Fruit fly (Drosophila melanogaster) whole organism, prepupa: Measurements from ENCODE around the gene CG5274.

ENCODE experiments used
- CG10669 ChIP-seq: fragments of 200-800 bp; sonication (Bioruptor generic); optimal IDR thresholded peaks from 3 replicates; lab custom pipeline; 2018; ENCODE audit warnings: missing biosample characterization, mild to moderate bottlenecking, missing genetic modification characterization, moderate library complexity
- CG11762 ChIP-seq: fragments of 200-800 bp; sonication (Bioruptor generic); optimal IDR thresholded peaks from 3 replicates; lab custom pipeline; 2016; ENCODE audit warnings: missing biosample characterization, missing genetic modification characterization; ENCODE audit not compliant: insufficient read depth
- CG11902 ChIP-seq: fragments of 200-800 bp; sonication (Bioruptor generic); optimal IDR thresholded peaks from 3 replicates; lab custom pipeline; 2016; ENCODE audit warnings: missing biosample characterization, missing genetic modification characterization
- CG15336 ChIP-seq: fragments of 200-800 bp; sonication (Bioruptor generic); IDR thresholded peaks from 2 replicates; pipeline ENCODE4 v1.3.6; 2022; ENCODE audit warnings: missing biosample characterization, missing genetic modification characterization
- CG1621 ChIP-seq: fragments of 200-800 bp; sonication (Bioruptor generic); optimal IDR thresholded peaks from 3 replicates; lab custom pipeline; 2018; ENCODE audit warnings: missing biosample characterization, mild to moderate bottlenecking, missing genetic modification characterization
- CG16779 ChIP-seq: fragments of 200-800 bp; sonication (Bioruptor generic); optimal IDR thresholded peaks from 3 replicates; lab custom pipeline; 2017; ENCODE audit warnings: missing biosample characterization, mild to moderate bottlenecking, missing genetic modification characterization
- CG3032 ChIP-seq: fragments of 200-800 bp; optimal IDR thresholded peaks from 2 replicates; lab custom pipeline; 2019; ENCODE audit warnings: missing biosample characterization, mild to moderate bottlenecking, missing genetic modification characterization, moderate library complexity
- CG31627 ChIP-seq: fragments of 200-800 bp; sonication (Bioruptor generic); optimal IDR thresholded peaks from 3 replicates; lab custom pipeline; 2016; ENCODE audit warnings: missing biosample characterization, missing genetic modification characterization
- CG34406 ChIP-seq: fragments of 200-800 bp; sonication (Bioruptor generic); optimal IDR thresholded peaks from 3 replicates; lab custom pipeline; 2016; ENCODE audit warnings: missing biosample characterization, missing genetic modification characterization
- CG3919 ChIP-seq: fragments of 200-800 bp; sonication (Bioruptor generic); optimal IDR thresholded peaks from 3 replicates; lab custom pipeline; 2016; ENCODE audit warnings: missing biosample characterization, missing genetic modification characterization
- CG4318 ChIP-seq: fragments of 200-800 bp; sonication (Bioruptor generic); optimal IDR thresholded peaks from 3 replicates; lab custom pipeline; 2017; ENCODE audit warnings: missing biosample characterization, mild to moderate bottlenecking, missing genetic modification characterization
- CG6163 ChIP-seq: fragments of 200-800 bp; sonication (Bioruptor generic); IDR thresholded peaks from 3 replicates; pipeline ENCODE4 v1.3.6; 2022; ENCODE audit warnings: missing biosample characterization, missing genetic modification characterization
- CG6276 ChIP-seq: fragments of 200-800 bp; sonication (Bioruptor generic); optimal IDR thresholded peaks from 2 replicates; lab custom pipeline; 2017; ENCODE audit warnings: missing biosample characterization, mild to moderate bottlenecking, missing genetic modification characterization
- CG6854 ChIP-seq: fragments of 200-800 bp; sonication (Bioruptor generic); optimal IDR thresholded peaks from 2 replicates; lab custom pipeline; 2017; ENCODE audit warnings: missing biosample characterization, mild to moderate bottlenecking, missing genetic modification characterization
- CG8119 ChIP-seq: fragments of 200-800 bp; sonication (Bioruptor generic); IDR thresholded peaks from 3 replicates; pipeline ENCODE4 v1.3.6; 2022; ENCODE audit warnings: missing biosample characterization, missing genetic modification characterization
- CG8319 ChIP-seq: fragments of 200-800 bp; sonication (Bioruptor generic); optimal IDR thresholded peaks from 3 replicates; lab custom pipeline; 2016; ENCODE audit warnings: missing biosample characterization, missing genetic modification characterization
- CG8632 ChIP-seq: fragments of 200-800 bp; sonication (Bioruptor generic); optimal IDR thresholded peaks from 3 replicates; lab custom pipeline; 2016; ENCODE audit warnings: missing biosample characterization, missing genetic modification characterization
- Eip78C ChIP-seq: fragments of 200-800 bp; sonication (Bioruptor generic); peaks from one replicate; lab custom pipeline; 2016; ENCODE audit warnings: missing biosample characterization, missing genetic modification characterization
- Ets21C ChIP-seq: fragments of 200-800 bp; sonication (Bioruptor generic); optimal IDR thresholded peaks from 3 replicates; lab custom pipeline; 2016; ENCODE audit warnings: missing biosample characterization, missing genetic modification characterization
- Gug ChIP-seq: fragments of 200-800 bp; sonication (Bioruptor generic); IDR thresholded peaks from 2 replicates; pipeline ENCODE4 v1.3.6; 2022; ENCODE audit warnings: missing biosample characterization, missing genetic modification characterization
- Hr38 ChIP-seq: sonication (Bioruptor generic); optimal IDR thresholded peaks from 2 replicates; lab custom pipeline; 2016; ENCODE audit warnings: missing biosample characterization, missing genetic modification characterization
- Hr4 ChIP-seq: fragments of 200-800 bp; sonication (Bioruptor generic); optimal IDR thresholded peaks from 3 replicates; lab custom pipeline; 2016; ENCODE audit warnings: missing biosample characterization, missing genetic modification characterization
- Met ChIP-seq: fragments of 200-800 bp; sonication (Bioruptor generic); optimal IDR thresholded peaks from 3 replicates; lab custom pipeline; 2016; ENCODE audit warnings: missing biosample characterization, missing genetic modification characterization
- Smox ChIP-seq: fragments of 200-800 bp; sonication (Bioruptor generic); optimal IDR thresholded peaks from 3 replicates; lab custom pipeline; 2016; ENCODE audit warnings: missing biosample characterization, missing genetic modification characterization
- Sox14 ChIP-seq: fragments of 200-800 bp; sonication (Bioruptor generic); optimal IDR thresholded peaks from 3 replicates; lab custom pipeline; 2016; ENCODE audit warnings: missing biosample characterization, missing genetic modification characterization
- Sox15 ChIP-seq: fragments of 200-800 bp; sonication (Bioruptor generic); optimal IDR thresholded peaks from 3 replicates; lab custom pipeline; 2016; ENCODE audit warnings: missing biosample characterization, missing genetic modification characterization
- achi ChIP-seq: fragments of 200-800 bp; sonication (Bioruptor generic); optimal IDR thresholded peaks from 3 replicates; lab custom pipeline; 2016; ENCODE audit warnings: missing biosample characterization, missing genetic modification characterization
- acj6 ChIP-seq: fragments of 200-800 bp; sonication (Bioruptor generic); optimal IDR thresholded peaks from 3 replicates; lab custom pipeline; 2016; ENCODE audit warnings: missing biosample characterization, missing genetic modification characterization
- cyc ChIP-seq: fragments of 200-800 bp; sonication (Bioruptor generic); optimal IDR thresholded peaks from 3 replicates; lab custom pipeline; 2016; ENCODE audit warnings: missing biosample characterization, missing genetic modification characterization
- dac ChIP-seq: fragments of 200-800 bp; sonication (Bioruptor generic); optimal IDR thresholded peaks from 2 replicates; lab custom pipeline; 2017; ENCODE audit warnings: missing biosample characterization, mild to moderate bottlenecking, missing genetic modification characterization
- dsx ChIP-seq: fragments of 200-800 bp; optimal IDR thresholded peaks from 3 replicates; lab custom pipeline; 2019; ENCODE audit warnings: missing biosample characterization, mild to moderate bottlenecking, missing genetic modification characterization, moderate library complexity; ENCODE audit not compliant: poor library complexity, severe bottlenecking
- eg ChIP-seq: fragments of 200-800 bp; sonication (Bioruptor generic); IDR thresholded peaks from 3 replicates; pipeline ENCODE4 v1.3.6; 2022; ENCODE audit warnings: missing biosample characterization, missing genetic modification characterization
- esn ChIP-seq: fragments of 200-800 bp; sonication (Bioruptor generic); optimal IDR thresholded peaks from 2 replicates; lab custom pipeline; 2016; ENCODE audit warnings: missing biosample characterization, mild to moderate bottlenecking, missing genetic modification characterization, moderate library complexity
- fd59A ChIP-seq: fragments of 200-800 bp; sonication (Bioruptor generic); optimal IDR thresholded peaks from 2 replicates; lab custom pipeline; 2017; ENCODE audit warnings: missing biosample characterization, mild to moderate bottlenecking, missing genetic modification characterization, missing genetic modification reagents
- fd85E ChIP-seq: fragments of 200-800 bp; sonication (Bioruptor generic); optimal IDR thresholded peaks from 3 replicates; lab custom pipeline; 2016; ENCODE audit warnings: missing biosample characterization, missing genetic modification characterization
- fkh ChIP-seq: fragments of 200-800 bp; sonication (Bioruptor generic); optimal IDR thresholded peaks from 3 replicates; lab custom pipeline; 2017; ENCODE audit warnings: missing biosample characterization, mild to moderate bottlenecking, missing genetic modification characterization, moderate library complexity
- lz ChIP-seq: fragments of 200-800 bp; sonication (Bioruptor generic); optimal IDR thresholded peaks from 3 replicates; lab custom pipeline; 2016; ENCODE audit warnings: missing biosample characterization, missing genetic modification characterization
- net ChIP-seq: fragments of 200-800 bp; sonication (Bioruptor generic); optimal IDR thresholded peaks from 3 replicates; lab custom pipeline; 2016; ENCODE audit warnings: missing biosample characterization, missing genetic modification characterization
- pdm3 ChIP-seq: fragments of 200-800 bp; sonication (Bioruptor generic); optimal IDR thresholded peaks from 3 replicates; lab custom pipeline; 2016; ENCODE audit warnings: missing biosample characterization, missing genetic modification characterization
- salr ChIP-seq, 2 experiments: fragments of 200-800 bp; sonication (Bioruptor generic); optimal IDR thresholded peaks; 3 replicates each; lab custom pipeline; 2016 to 2018; ENCODE audit warnings: missing biosample characterization in 2 of 2, missing genetic modification characterization in 2 of 2, mild to moderate bottlenecking in 1 of 2
- spab ChIP-seq: fragments of 200-800 bp; sonication (Bioruptor generic); optimal IDR thresholded peaks from 2 replicates; lab custom pipeline; 2017; ENCODE audit warnings: missing biosample characterization, mild to moderate bottlenecking, missing genetic modification characterization, missing genetic modification reagents
- ss ChIP-seq, 2 experiments: fragments of 200-800 bp; sonication (Bioruptor generic); optimal IDR thresholded peaks; 2 replicates in 1 of 2; 3 replicates in 1 of 2; lab custom pipeline; 2017 to 2018; ENCODE audit warnings: mild to moderate bottlenecking in 2 of 2, missing biosample characterization in 2 of 2, missing genetic modification characterization in 2 of 2, moderate library complexity in 1 of 2
- vri ChIP-seq: fragments of 200-800 bp; sonication (Bioruptor generic); optimal IDR thresholded peaks from 3 replicates; lab custom pipeline; 2016; ENCODE audit warnings: missing biosample characterization, mild to moderate bottlenecking, missing genetic modification characterization

The CG5274 gene

DNA sequence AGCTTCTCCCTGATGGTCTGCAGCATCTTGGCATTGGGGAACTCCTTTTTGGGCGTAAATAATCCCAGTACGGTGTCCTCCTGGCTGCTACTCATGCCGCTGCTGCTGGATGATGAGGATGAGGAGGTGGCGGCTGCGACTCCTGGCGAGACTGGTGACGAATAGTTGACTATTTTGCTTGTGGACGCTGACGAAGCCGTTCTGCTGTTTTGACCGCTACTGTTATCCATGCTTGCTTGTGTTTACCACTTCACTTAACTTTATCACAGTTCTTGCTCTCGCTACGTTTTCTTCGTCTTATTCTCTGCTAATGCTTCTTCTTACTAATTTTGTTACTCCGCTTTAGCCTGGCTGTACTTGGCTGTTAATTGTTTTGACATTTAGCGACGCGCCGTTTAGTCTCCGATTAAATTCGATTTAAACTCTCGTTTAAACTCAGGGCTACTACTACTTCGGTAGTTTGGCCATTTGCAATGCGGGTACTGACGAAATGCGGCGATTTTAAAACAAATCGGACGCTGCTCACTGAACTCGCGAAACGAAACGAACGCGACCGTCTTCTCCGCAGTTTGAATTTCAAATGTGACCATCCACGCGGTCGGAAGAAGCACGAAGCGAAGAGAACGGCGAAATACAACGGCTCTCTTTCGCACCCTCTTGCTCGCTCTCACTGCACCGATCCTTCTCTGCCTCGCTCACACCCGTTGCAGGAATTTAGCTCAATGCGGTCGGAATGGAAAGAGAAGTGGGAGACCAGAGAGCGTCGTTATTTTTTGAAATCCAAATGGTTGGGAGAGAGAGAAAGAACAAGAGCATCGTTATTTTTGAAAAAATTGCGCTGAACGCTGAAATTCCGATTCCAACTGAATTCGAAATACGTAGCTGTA, 26.2 kb downstream of the CG5274 start, which contains the start of gene trbl (continued):
- TF ChIP-seq Ets21C (GFP tag; lab: Kevin White, UChicago) (no peak), CG6163 (peak; percentile 68), CG3032 (tag; lab: Kevin White, UChicago) (no peak), eg (GFP tag; lab: Robert Waterston, UW) (peak; percentile 60; the same call in 2 of the 3 replicates), achi (peak; percentile 15), CG8319 (GFP tag; lab: Kevin White, UChicago) (no peak), ss (GFP tag; optimal IDR thresholded peaks at IDR 0.05; lab: Kevin White, UChicago) (peak; percentile 12 to 21), fd59A (GFP tag; lab: Kevin White, UChicago) (no peak), CG8119 (GFP tag; lab: Robert Waterston, UW) (peak; percentile 40; the same call in 2 of the 3 replicates), net (GFP tag; lab: Kevin White, UChicago) (peak; percentile 58), CG3919 (peak; percentile 30), fd85E (GFP tag; lab: Kevin White, UChicago) (peak; percentile 30), dsx (peak; percentile 62), lz (GFP tag; lab: Kevin White, UChicago) (no peak), CG16779 (tag; lab: Kevin White, UChicago) (peak; percentile 33), acj6 (GFP tag; lab: Kevin White, UChicago) (no peak), CG8632 (GFP tag; lab: Kevin White, UChicago) (no peak), CG1621 (tag; lab: Kevin White, UChicago) (peak; percentile 53), CG15336 (GFP tag; lab: Robert Waterston, UW) (peak; percentile 35; the same call in 1 of the 2 replicates)

DNA sequence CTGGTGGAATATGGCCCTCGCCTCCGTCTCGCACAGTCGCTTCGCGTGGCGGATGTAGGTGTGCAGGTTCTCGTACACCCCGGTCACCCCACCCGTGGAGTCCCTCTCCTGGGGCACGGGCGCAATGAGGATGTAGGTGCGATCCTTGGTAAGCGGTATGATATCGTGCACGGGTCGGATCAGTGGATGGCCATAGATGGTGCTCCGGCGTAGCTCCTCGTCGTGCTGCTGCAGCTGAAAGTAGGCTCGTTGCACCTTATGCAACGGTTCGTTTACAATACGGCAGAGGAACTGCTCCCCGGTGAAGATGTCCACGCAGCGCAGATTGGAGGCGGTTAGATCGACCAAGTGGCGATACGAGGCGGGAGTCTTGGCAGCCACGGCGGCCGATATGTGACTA, 27.0 kb downstream of the CG5274 start:
- no peak for TF ChIP-seq CG4318 (GFP tag; lab: Kevin White, UChicago)
- TF ChIP-seq lz (GFP tag; lab: Kevin White, UChicago) = no peak
- TF ChIP-seq CG10669 (GFP tag; lab: Kevin White, UChicago) = no peak
- TF ChIP-seq Sox15 = no peak
- TF ChIP-seq fkh (GFP tag; lab: Kevin White, UChicago) = no peak
- no peak for TF ChIP-seq eg (GFP tag; lab: Robert Waterston, UW)
- TF ChIP-seq pdm3 (GFP tag; lab: Kevin White, UChicago) = no peak
- TF ChIP-seq CG6854 = no peak
- no peak for TF ChIP-seq achi
- no peak for TF ChIP-seq CG11902 (GFP tag; lab: Kevin White, UChicago)
- TF ChIP-seq Eip78C (GFP tag; lab: Kevin White, UChicago) = no peak
- TF ChIP-seq Gug (GFP tag; lab: Robert Waterston, UW) = no peak

DNA sequence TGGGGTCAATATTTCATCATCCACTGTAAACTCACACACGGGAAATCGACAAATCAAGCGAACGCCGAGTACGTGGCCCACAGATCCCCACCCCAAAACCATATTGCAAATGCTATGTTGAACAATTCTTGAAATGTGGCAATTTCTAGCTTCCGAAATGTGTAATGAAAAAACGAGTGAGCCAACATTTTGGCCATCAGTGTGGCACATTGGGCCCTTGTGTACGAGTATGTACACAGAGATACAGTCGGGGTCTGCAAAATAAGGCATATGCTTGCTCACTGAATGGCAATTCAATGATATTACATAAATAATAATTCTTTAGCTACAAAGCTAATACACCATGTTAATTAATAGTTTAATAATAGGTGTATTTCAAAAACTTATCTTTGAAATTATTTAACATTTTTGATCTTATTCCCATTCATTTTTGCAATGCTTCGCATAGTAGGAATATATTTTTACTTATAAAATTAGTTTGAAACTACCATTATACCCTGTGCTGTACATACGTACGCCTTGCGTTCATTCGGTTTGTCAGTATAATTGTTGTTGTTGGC, 27.8 kb downstream of the CG5274 start:
- TF ChIP-seq dac (GFP tag; lab: Kevin White, UChicago) = peak; percentile 79
- TF ChIP-seq Hr38 (GFP tag; lab: Kevin White, UChicago) = peak; percentile 60
- TF ChIP-seq CG11762 (GFP tag; lab: Kevin White, UChicago) = peak; percentile 86
- TF ChIP-seq Gug (GFP tag; lab: Robert Waterston, UW) = peak; percentile 85
- TF ChIP-seq Sox15 = peak; percentile 86
- peak; percentile 89 for TF ChIP-seq spab (GFP tag; lab: Kevin White, UChicago)
- peak; percentile 87 for TF ChIP-seq CG4318 (GFP tag; lab: Kevin White, UChicago)
- TF ChIP-seq CG8319 (GFP tag; lab: Kevin White, UChicago) = peak; percentile 91
- peak; percentile 92 for TF ChIP-seq CG15336 (GFP tag; lab: Robert Waterston, UW)
- TF ChIP-seq Ets21C (GFP tag; lab: Kevin White, UChicago) = peak; percentile 83
- TF ChIP-seq CG6854 = peak; percentile 75
- TF ChIP-seq cyc (GFP tag; lab: Kevin White, UChicago) = peak; percentile 92
- peak; percentile 67 to 94 for TF ChIP-seq salr (GFP tag; optimal IDR thresholded peaks at IDR 0.05; lab: Kevin White, UChicago)
- TF ChIP-seq CG10669 (GFP tag; lab: Kevin White, UChicago) = peak; percentile 85
- peak; percentile 95 for TF ChIP-seq esn
- peak; percentile 88 for TF ChIP-seq vri (GFP tag; lab: Kevin White, UChicago)
- TF ChIP-seq Smox (GFP tag; lab: Kevin White, UChicago) = peak; percentile 92
- TF ChIP-seq Met (GFP tag; lab: Kevin White, UChicago) = peak; percentile 92
- peak; percentile 95 for TF ChIP-seq acj6 (GFP tag; lab: Kevin White, UChicago)
- TF ChIP-seq CG34406 (GFP tag; lab: Kevin White, UChicago) = peak; percentile 94
- peak; percentile 93 for TF ChIP-seq CG6276 (GFP tag; lab: Kevin White, UChicago)
- peak; percentile 96 for TF ChIP-seq CG8119 (GFP tag; lab: Robert Waterston, UW)
- peak; percentile 93 for TF ChIP-seq CG31627 (GFP tag; lab: Kevin White, UChicago)
- peak; percentile 95 for TF ChIP-seq Sox14
- peak; percentile 90 for TF ChIP-seq CG3032 (tag; lab: Kevin White, UChicago)
- TF ChIP-seq pdm3 (GFP tag; lab: Kevin White, UChicago) = peak; percentile 94
- TF ChIP-seq fd59A (GFP tag; lab: Kevin White, UChicago) = peak; percentile 84
- TF ChIP-seq Hr4 = peak; percentile 92
